Fruit fly (Drosophila melanogaster) S2 (cell line): ENCODE results near the gene CG15044.

Experiments used
- CG8478 ChIP-seq: fragments of >200 bp; optimal IDR thresholded peaks from 2 replicates; lab custom pipeline; 2018
- CTCF ChIP-seq, 2 experiments: fragments of >200 bp; optimal IDR thresholded peaks; 2 replicates each; lab custom pipeline; 2018

dm6 chrX:18510884-18511283 is 19.1 kb upstream of the CG15044 start:
- no peak for TF ChIP-seq CTCF (optimal IDR thresholded peaks at IDR 0.05; lab: Kevin White, UChicago)
- TF ChIP-seq CG8478 (lab: Kevin White, UChicago) = no peak
